Worm (Caenorhabditis elegans) whole organism, mixed stage, embryonic: ENCODE measurements around the gene cdc-50.B.

Source experiments
- elt-1 ChIP-seq: sonication (generic microtip); optimal IDR thresholded peaks from 2 replicates; lab custom pipeline; 2017; ENCODE audit warnings: missing genetic modification characterization, mild to moderate bottlenecking, missing compliant biosample characterization, antibody characterized with exemption, moderate library complexity, borderline replicate concordance; ENCODE audit not compliant: insufficient read depth
- unc-62 ChIP-seq: fragments of 150-350 bp; optimal IDR thresholded peaks from 2 replicates; lab custom pipeline; 2014; ENCODE audit warnings: missing biosample characterization, missing genetic modification reagents, missing genetic modification characterization

DNA sequence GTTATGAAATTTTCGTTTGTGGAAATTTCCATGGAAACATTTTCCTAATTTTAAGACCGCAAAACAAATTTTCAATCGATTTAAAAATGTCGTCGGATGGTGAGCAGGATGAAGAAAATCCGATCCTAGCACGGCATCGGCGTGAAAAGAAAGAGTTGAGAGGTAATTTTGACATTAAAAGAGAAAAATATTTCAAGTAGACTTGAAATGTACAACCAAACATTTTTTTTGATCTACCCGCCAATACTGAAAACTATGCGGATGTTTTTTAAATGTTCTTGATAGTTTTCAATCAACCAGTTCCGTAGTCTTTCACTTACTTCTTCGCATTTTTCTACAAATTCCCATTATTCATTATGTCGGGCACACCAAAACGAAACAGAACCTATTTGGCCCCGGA is 36.5 kb upstream of the cdc-50.B start, which contains the start of gene otub-3:
- TF ChIP-seq unc-62 (GFP tag; lab: Kevin White, UChicago) (no peak), elt-1 (tag; lab: Kevin White, UChicago) (no peak)
